Comparison of ENCODE assay signal across 1 fruit fly cellular context in genomic region chr3R:8670529-8671491, dm6.
TF ChIP-seq lines count a peak whose summit lies in the region.

TSS of gene p (minus strand) at chr3R:8670684.

TF ChIP-seq in whole organism, embryonic, 481 proteins besides CTCF, POLR2A, EP300 and RAD21 (continued from another document):
- TF ChIP-seq ken (GFP tag; IDR thresholded peaks at IDR 0.05; lab: Robert Waterston, UW) (no peak), Doc3 (GFP tag; IDR thresholded peaks at IDR 0.05; lab: Robert Waterston, UW; ENCODE audit: partially characterized antibody) (no peak)
